Worm (Caenorhabditis elegans) whole organism, early embryonic: ENCODE data around the gene fbxa-27.

Experiments used
- ama-1 ChIP-seq: fragments of 150-350 bp; optimal IDR thresholded peaks from 2 replicates; lab custom pipeline; 2014
- tbx-37 ChIP-seq: fragments of 200-800 bp; sonication (Bioruptor generic); conservative IDR thresholded peaks from 2 replicates; pipeline ENCODE4 v1.3.6; 2022; ENCODE audit warnings: missing genetic modification reagents, missing genetic modification characterization, missing compliant biosample characterization

- TF ChIP-seq ama-1 (lab: Kevin White, UChicago) (no peak), tbx-37 (GFP tag; lab: Robert Waterston, UW) (no peak)
Observed at ce11 chrIII:1345694-1346093, 2.9 kb downstream of the fbxa-27 start, which contains the start of gene Y82E9BL.6.
